Worm (Caenorhabditis elegans): ENCODE data around the gene ZK856.6.

ce11 chrV:10182984-10183383 lies 15.5 kb upstream of the ZK856.6 start, which contains the start of gene ZK856.4:
- TF ChIP-seq ets-7 (tag; optimal IDR thresholded peaks at IDR 0.05) (no peak), sea-1 (GFP tag; conservative IDR thresholded peaks at IDR 0.05) (no peak), flt-1 (GFP tag; IDR thresholded peaks at IDR 0.05) (no peak), ama-1 (optimal IDR thresholded peaks at IDR 0.05) (no peak)

Data from whole organism, early embryonic.